Worm (Caenorhabditis elegans) whole organism, L3 larva: Measurements from ENCODE around the gene act-2.
"Not testable (repeated sequence)": the region's sequence is repeated elsewhere in the genome, so short reads cannot be mapped to it uniquely, and the experiment has no call there.

Experiments
- R02D3.7 ChIP-seq: fragments of 150-350 bp; optimal IDR thresholded peaks from 2 replicates; lab custom pipeline; 2014; ENCODE audit warnings: missing biosample characterization, missing genetic modification characterization
- ama-1 ChIP-seq: fragments of 150-350 bp; optimal IDR thresholded peaks from 2 replicates; lab custom pipeline; 2018
- ceh-16 ChIP-seq: sonication (generic microtip); optimal IDR thresholded peaks from 2 replicates; lab custom pipeline; 2017; ENCODE audit warnings: missing biosample characterization, missing genetic modification characterization
- ceh-28 ChIP-seq: fragments of 150-350 bp; optimal IDR thresholded peaks from 2 replicates; lab custom pipeline; 2014; ENCODE audit warnings: missing biosample characterization, missing genetic modification reagents, missing genetic modification characterization
- egl-5 ChIP-seq: fragments of 150-350 bp; optimal IDR thresholded peaks from 2 replicates; lab custom pipeline; 2017; ENCODE audit warnings: missing biosample characterization, missing genetic modification reagents, missing genetic modification characterization, inconsistent platforms
- elt-1 ChIP-seq: fragments of 150-350 bp; optimal IDR thresholded peaks from 2 replicates; lab custom pipeline; 2014; ENCODE audit warnings: missing biosample characterization, missing genetic modification characterization
- elt-2 ChIP-seq: sonication (generic microtip); optimal IDR thresholded peaks from 2 replicates; lab custom pipeline; 2016; ENCODE audit warnings: missing genetic modification reagents, mild to moderate bottlenecking, missing genetic modification characterization, missing compliant biosample characterization
- eor-1 ChIP-seq, 2 experiments: fragments of 150-350 bp; optimal IDR thresholded peaks; 2 replicates each; lab custom pipeline; 2014 to 2018; ENCODE audit warnings: missing biosample characterization in 2 of 2, missing genetic modification characterization in 2 of 2
- fkh-10 ChIP-seq: sonication (generic microtip); optimal IDR thresholded peaks from 2 replicates; lab custom pipeline; 2017; ENCODE audit warnings: missing biosample characterization, missing genetic modification reagents, missing genetic modification characterization
- fkh-2 ChIP-seq: fragments of 150-350 bp; optimal IDR thresholded peaks from 2 replicates; lab custom pipeline; 2014; ENCODE audit warnings: missing biosample characterization, missing genetic modification reagents, missing genetic modification characterization
- fos-1 ChIP-seq: fragments of 150-350 bp; optimal IDR thresholded peaks from 2 replicates; lab custom pipeline; 2014; ENCODE audit warnings: missing biosample characterization, missing genetic modification characterization
- hmg-11 ChIP-seq: sonication (generic microtip); optimal IDR thresholded peaks from 2 replicates; lab custom pipeline; 2016; ENCODE audit warnings: missing genetic modification characterization, missing compliant biosample characterization
- jun-1 ChIP-seq: fragments of 150-350 bp; optimal IDR thresholded peaks from 2 replicates; lab custom pipeline; 2014; ENCODE audit warnings: missing biosample characterization, missing genetic modification reagents, missing genetic modification characterization
- lin-15B ChIP-seq: fragments of 150-350 bp; optimal IDR thresholded peaks from 2 replicates; lab custom pipeline; 2014; ENCODE audit warnings: missing biosample characterization, missing genetic modification characterization
- lin-39 ChIP-seq: fragments of 150-350 bp; optimal IDR thresholded peaks from 2 replicates; lab custom pipeline; 2018; ENCODE audit warnings: missing biosample characterization, missing genetic modification reagents, missing genetic modification characterization
- lsy-12 ChIP-seq: sonication (generic microtip); optimal IDR thresholded peaks from 2 replicates; lab custom pipeline; 2016; ENCODE audit warnings: mild to moderate bottlenecking, missing genetic modification characterization, missing compliant biosample characterization
- mdl-1 ChIP-seq: fragments of 150-350 bp; optimal IDR thresholded peaks from 2 replicates; lab custom pipeline; 2014; ENCODE audit warnings: missing biosample characterization, missing genetic modification characterization
- nfya-1 ChIP-seq: sonication (generic microtip); optimal IDR thresholded peaks from 2 replicates; lab custom pipeline; 2017; ENCODE audit warnings: missing genetic modification characterization, mild to moderate bottlenecking, missing compliant biosample characterization, antibody characterized with exemption, moderate library complexity; ENCODE audit not compliant: insufficient read depth
- nhr-23 ChIP-seq: fragments of 150-350 bp; optimal IDR thresholded peaks from 2 replicates; lab custom pipeline; 2014; ENCODE audit warnings: missing biosample characterization, missing genetic modification reagents, missing genetic modification characterization
- nhr-237 ChIP-seq: fragments of 150-350 bp; optimal IDR thresholded peaks from 2 replicates; lab custom pipeline; 2014; ENCODE audit warnings: missing biosample characterization, missing genetic modification characterization
- nhr-25 ChIP-seq: sonication (generic microtip); optimal IDR thresholded peaks from 2 replicates; lab custom pipeline; 2017; ENCODE audit warnings: missing biosample characterization, missing genetic modification characterization
- nhr-43 ChIP-seq: sonication (generic microtip); optimal IDR thresholded peaks from 2 replicates; lab custom pipeline; 2016; ENCODE audit warnings: mild to moderate bottlenecking, missing genetic modification characterization, missing compliant biosample characterization; ENCODE audit not compliant: poor library complexity, severe bottlenecking
- nhr-77 ChIP-seq: fragments of 150-350 bp; optimal IDR thresholded peaks from 2 replicates; lab custom pipeline; 2014; ENCODE audit warnings: missing biosample characterization, missing genetic modification characterization
- pha-4 ChIP-seq: fragments of 150-350 bp; optimal IDR thresholded peaks from 2 replicates; lab custom pipeline; 2014; ENCODE audit warnings: missing biosample characterization, missing genetic modification reagents, missing genetic modification characterization
- pqm-1 ChIP-seq: fragments of 150-350 bp; optimal IDR thresholded peaks from 2 replicates; lab custom pipeline; 2017; ENCODE audit warnings: missing biosample characterization, missing genetic modification characterization, inconsistent platforms
- skn-1 ChIP-seq: fragments of 150-350 bp; optimal IDR thresholded peaks from 2 replicates; lab custom pipeline; 2014; ENCODE audit warnings: missing biosample characterization, missing genetic modification characterization
- snpc-4 ChIP-seq: fragments of 150-350 bp; optimal IDR thresholded peaks from 2 replicates; lab custom pipeline; 2014; ENCODE audit warnings: missing biosample characterization, missing genetic modification characterization
- tbx-2 ChIP-seq: sonication (generic microtip); optimal IDR thresholded peaks from 2 replicates; lab custom pipeline; 2016; ENCODE audit warnings: mild to moderate bottlenecking, missing genetic modification characterization, missing compliant biosample characterization
- unc-39 ChIP-seq: sonication (generic microtip); optimal IDR thresholded peaks from 4 replicates; lab custom pipeline; 2017; ENCODE audit warnings: missing biosample characterization, missing genetic modification characterization
- unc-62 ChIP-seq: fragments of 150-350 bp; sonication (generic microtip); optimal IDR thresholded peaks from 4 replicates; lab custom pipeline; 2014; ENCODE audit warnings: missing biosample characterization, missing genetic modification reagents, missing genetic modification characterization
- zag-1 ChIP-seq: fragments of 150-350 bp; optimal IDR thresholded peaks from 2 replicates; lab custom pipeline; 2014; ENCODE audit warnings: missing biosample characterization, missing genetic modification characterization
- ztf-4 ChIP-seq: fragments of 150-350 bp; optimal IDR thresholded peaks from 2 replicates; lab custom pipeline; 2014; ENCODE audit warnings: missing biosample characterization, missing genetic modification characterization

Gene act-2

DNA sequence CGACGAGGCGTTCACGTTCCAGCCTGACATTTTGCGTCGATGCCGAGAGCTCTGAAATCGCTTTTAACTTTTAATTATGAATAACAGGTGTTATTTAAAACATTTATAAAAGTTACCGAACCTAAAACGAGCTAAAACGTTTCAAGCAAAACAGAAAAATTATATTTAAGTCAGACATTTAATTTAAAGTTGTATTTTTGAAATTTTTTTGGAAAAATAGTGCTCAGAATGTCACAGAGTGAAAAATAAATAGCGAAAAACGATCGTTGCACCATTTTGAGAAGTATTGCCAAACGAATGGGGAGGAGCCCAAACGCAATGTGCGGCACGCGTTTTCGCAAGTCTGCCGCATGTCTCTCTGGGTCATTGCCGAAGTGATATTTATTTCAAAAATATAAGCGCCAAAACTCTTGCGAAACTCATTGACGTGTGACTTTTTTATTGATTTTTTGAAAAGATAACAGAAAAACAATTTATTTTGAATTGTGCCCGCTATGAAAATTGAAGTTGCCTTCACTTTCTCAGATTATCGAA is 35.2 kb upstream of the act-2 start, which contains the start of gene erfa-3:
erfa-3 (minus strand) TSS at position 51 of the 534 bp plus-strand sequence.
- TF ChIP-seq lin-15B (tag; lab: Kevin White, UChicago) (peak; percentile 36), R02D3.7 (tag; lab: Kevin White, UChicago) (no peak), egl-5 (tag; lab: Kevin White, UChicago) (peak; percentile 68), nhr-25 (tag; lab: Kevin White, UChicago) (peak; percentile 55), skn-1 (peak; percentile 38), mdl-1 (tag; lab: Kevin White, UChicago) (no peak), nhr-237 (tag; lab: Kevin White, UChicago) (no peak), nhr-23 (tag; lab: Kevin White, UChicago) (peak; percentile 51), pha-4 (tag; lab: Kevin White, UChicago) (peak; percentile 76), jun-1 (tag; lab: Kevin White, UChicago) (peak; percentile 19), tbx-2 (tag; lab: Kevin White, UChicago) (peak; percentile 32), nfya-1 (tag; lab: Kevin White, UChicago) (peak; percentile 56), ceh-28 (tag; lab: Kevin White, UChicago) (peak; percentile 63), lin-39 (tag; lab: Kevin White, UChicago) (peak; percentile 57), pqm-1 (peak; percentile 12), elt-2 (tag; lab: Kevin White, UChicago) (peak; percentile 50), nhr-77 (tag; lab: Kevin White, UChicago) (no peak), lsy-12 (tag; lab: Kevin White, UChicago) (peak; percentile 12), snpc-4 (tag; lab: Kevin White, UChicago) (peak; percentile 69), eor-1 (tag; optimal IDR thresholded peaks at IDR 0.05; lab: Kevin White, UChicago) (no peak), unc-62 (GFP tag; lab: Kevin White, UChicago) (no peak), zag-1 (tag; lab: Kevin White, UChicago) (no peak), unc-39 (no peak), ztf-4 (no peak), hmg-11 (peak; percentile 91), nhr-43 (tag; lab: Kevin White, UChicago) (peak; percentile 76), elt-1 (tag; lab: Kevin White, UChicago) (no peak)

- TF ChIP-seq elt-1, egl-5, ceh-16 (tag; lab: Kevin White, UChicago): not testable (repeated sequence)
- TF ChIP-seq, all 47 proteins: peak for 0; not testable (repeated sequence) for 47
These were observed 31.7 kb upstream of the act-2 start, which contains the start of gene Y42A5A.5 for ce11 chrV:11109647-11110046. TSS of gene Y42A5A.5 (minus strand) at chrV:11109747.

- TF ChIP-seq fkh-10 (GFP tag; lab: Kevin White, UChicago) (no peak), nhr-25 (tag; lab: Kevin White, UChicago) (no peak), fkh-2 (tag; lab: Kevin White, UChicago) (no peak), lin-15B (tag; lab: Kevin White, UChicago) (no peak), egl-5 (tag; lab: Kevin White, UChicago) (no peak), jun-1 (tag; lab: Kevin White, UChicago) (no peak), elt-1 (tag; lab: Kevin White, UChicago) (no peak), zag-1 (tag; lab: Kevin White, UChicago) (no peak), ceh-28 (tag; lab: Kevin White, UChicago) (no peak), pqm-1 (no peak), nhr-43 (tag; lab: Kevin White, UChicago) (no peak), nhr-23 (tag; lab: Kevin White, UChicago) (no peak), ama-1 (no peak), pha-4 (tag; lab: Kevin White, UChicago) (no peak)
These were observed 26.5 kb upstream of the act-2 start for ce11 chrV:11104408-11104807.

- TF ChIP-seq ama-1 (no peak), lsy-12 (tag; lab: Kevin White, UChicago) (no peak), pqm-1 (no peak), ztf-4 (no peak), fos-1 (tag; lab: Kevin White, UChicago) (no peak)
- TF ChIP-seq, all 47 proteins: peak for 0
These were observed 20.6 kb upstream of the act-2 start, which contains the start of gene cdkl-1 for ce11 chrV:11098599-11098998. TSS of gene cdkl-1 (plus strand) at chrV:11098899.
